Worm (Caenorhabditis elegans) whole organism, young adult: Measurements from ENCODE around the gene F26F12.5.

Experiments used
- B0261.1 ChIP-seq: sonication (generic microtip); optimal IDR thresholded peaks from 2 replicates; lab custom pipeline; 2016; ENCODE audit warnings: mild to moderate bottlenecking, missing genetic modification characterization, moderate library complexity, missing compliant biosample characterization
- B0336.3 ChIP-seq: fragments of 200-800 bp; sonication (Bioruptor generic); IDR thresholded peaks from 2 replicates; pipeline ENCODE4 v1.3.6; 2022; ENCODE audit warnings: missing genetic modification characterization, missing compliant biosample characterization
- C06A6.2 ChIP-seq: fragments of 200-800 bp; sonication (Bioruptor generic); conservative IDR thresholded peaks from 2 replicates; pipeline ENCODE4 v1.3.6; 2022; ENCODE audit warnings: missing genetic modification characterization, missing compliant biosample characterization
- F22D6.2 ChIP-seq: sonication (generic microtip); optimal IDR thresholded peaks from 2 replicates; lab custom pipeline; 2016; ENCODE audit warnings: mild to moderate bottlenecking, missing genetic modification characterization, missing compliant biosample characterization
- F49E8.2 ChIP-seq: sonication (generic microtip); optimal IDR thresholded peaks from 3 replicates; lab custom pipeline; 2017; ENCODE audit warnings: missing genetic modification characterization, mild to moderate bottlenecking, missing compliant biosample characterization, antibody characterized with exemption, moderate library complexity; ENCODE audit not compliant: insufficient read depth
- F52B5.7 ChIP-seq: sonication (generic microtip); optimal IDR thresholded peaks from 2 replicates; lab custom pipeline; 2016; ENCODE audit warnings: mild to moderate bottlenecking, missing genetic modification characterization, missing compliant biosample characterization
- K11D2.4 ChIP-seq: fragments of 200-800 bp; sonication (Bioruptor generic); IDR thresholded peaks from 2 replicates; pipeline ENCODE4 v1.3.6; 2022; ENCODE audit warnings: missing genetic modification reagents, missing genetic modification characterization, missing compliant biosample characterization
- K12H6.12 ChIP-seq: fragments of 200-800 bp; sonication (Bioruptor generic); optimal IDR thresholded peaks from 2 replicates; lab custom pipeline; 2018; ENCODE audit warnings: mild to moderate bottlenecking, missing genetic modification characterization, missing compliant biosample characterization
- T07F8.4 ChIP-seq: sonication (generic microtip); optimal IDR thresholded peaks from 2 replicates; lab custom pipeline; 2016; ENCODE audit warnings: mild to moderate bottlenecking, missing genetic modification characterization, moderate library complexity, missing compliant biosample characterization
- Y56A3A.18 ChIP-seq: fragments of 200-800 bp; sonication (Bioruptor generic); IDR thresholded peaks from 2 replicates; pipeline ENCODE4 v1.3.6; 2022; ENCODE audit warnings: missing genetic modification reagents, missing genetic modification characterization, missing compliant biosample characterization
- Y67H2A.10 ChIP-seq: fragments of 200-800 bp; sonication (Bioruptor generic); conservative IDR thresholded peaks from 2 replicates; pipeline ENCODE4 v1.3.6; 2022; ENCODE audit warnings: missing genetic modification reagents, missing genetic modification characterization, missing compliant biosample characterization
- akir-1 ChIP-seq: fragments of 200-800 bp; sonication (Bioruptor generic); optimal IDR thresholded peaks from 2 replicates; lab custom pipeline; 2018; ENCODE audit warnings: mild to moderate bottlenecking, missing genetic modification characterization, moderate library complexity, missing compliant biosample characterization
- aptf-2 ChIP-seq: fragments of 200-800 bp; sonication (Bioruptor generic); conservative IDR thresholded peaks from 2 replicates; pipeline ENCODE4 v1.3.6; 2022; ENCODE audit warnings: missing genetic modification reagents, missing genetic modification characterization, missing compliant biosample characterization
- aptf-3 ChIP-seq: fragments of 200-800 bp; sonication (Bioruptor generic); IDR thresholded peaks from 2 replicates; pipeline ENCODE4 v1.3.6; 2022; ENCODE audit warnings: missing genetic modification characterization, missing compliant biosample characterization
- atf-7 ChIP-seq: sonication (generic microtip); optimal IDR thresholded peaks from 2 replicates; lab custom pipeline; 2017; ENCODE audit warnings: mild to moderate bottlenecking, missing genetic modification characterization, missing compliant biosample characterization
- ccch-3 ChIP-seq: fragments of 200-800 bp; sonication (Bioruptor generic); optimal IDR thresholded peaks from 2 replicates; lab custom pipeline; 2018; ENCODE audit warnings: mild to moderate bottlenecking, missing genetic modification characterization, missing compliant biosample characterization
- ceh-27 ChIP-seq: fragments of 200-800 bp; sonication (Bioruptor generic); optimal IDR thresholded peaks from 2 replicates; lab custom pipeline; 2018; ENCODE audit warnings: mild to moderate bottlenecking, missing genetic modification characterization, moderate library complexity, missing compliant biosample characterization
- ceh-58 ChIP-seq: fragments of 200-800 bp; sonication (Bioruptor generic); IDR thresholded peaks from 2 replicates; pipeline ENCODE4 v1.3.6; 2022; ENCODE audit warnings: missing genetic modification characterization, missing compliant biosample characterization
- ceh-91 ChIP-seq: fragments of 200-800 bp; sonication (Bioruptor generic); IDR thresholded peaks from 2 replicates; pipeline ENCODE4 v1.3.6; 2022; ENCODE audit warnings: missing genetic modification reagents, missing genetic modification characterization, missing compliant biosample characterization
- chd-7 ChIP-seq: sonication (generic microtip); optimal IDR thresholded peaks from 2 replicates; lab custom pipeline; 2016; ENCODE audit warnings: mild to moderate bottlenecking, missing genetic modification characterization, moderate library complexity, missing compliant biosample characterization
- die-1 ChIP-seq: sonication (generic microtip); optimal IDR thresholded peaks from 2 replicates; lab custom pipeline; 2016; ENCODE audit warnings: missing genotype, mild to moderate bottlenecking, missing genetic modification characterization, missing compliant biosample characterization
- efl-1 ChIP-seq: fragments of 150-350 bp; optimal IDR thresholded peaks from 2 replicates; lab custom pipeline; 2014; ENCODE audit warnings: missing biosample characterization, missing genetic modification reagents, missing genetic modification characterization
- egl-44 ChIP-seq: fragments of 200-800 bp; sonication (Bioruptor generic); IDR thresholded peaks from 2 replicates; pipeline ENCODE4 v1.3.6; 2022; ENCODE audit warnings: missing genetic modification reagents, missing genetic modification characterization, missing compliant biosample characterization
- ekl-4 ChIP-seq: fragments of 200-800 bp; sonication (Bioruptor generic); IDR thresholded peaks from 2 replicates; pipeline ENCODE4 v1.3.6; 2022; ENCODE audit warnings: missing genetic modification reagents, missing genetic modification characterization, missing compliant biosample characterization
- fkh-3 ChIP-seq: sonication (generic microtip); optimal IDR thresholded peaks from 2 replicates; lab custom pipeline; 2016; ENCODE audit warnings: mild to moderate bottlenecking, missing genetic modification characterization, missing compliant biosample characterization
- gei-17 ChIP-seq: fragments of 200-800 bp; sonication (Bioruptor generic); optimal IDR thresholded peaks from 2 replicates; lab custom pipeline; 2018; ENCODE audit warnings: mild to moderate bottlenecking, missing genetic modification characterization, missing compliant biosample characterization
- him-1 ChIP-seq: sonication (generic microtip); optimal IDR thresholded peaks from 2 replicates; lab custom pipeline; 2016; ENCODE audit warnings: missing genotype, missing genetic modification reagents, missing genetic modification characterization, missing compliant biosample characterization
- hmg-1.2 ChIP-seq: fragments of 200-800 bp; sonication (Bioruptor generic); IDR thresholded peaks from 2 replicates; pipeline ENCODE4 v1.3.6; 2022; ENCODE audit warnings: missing genetic modification reagents, missing genetic modification characterization, missing compliant biosample characterization
- hmg-20 ChIP-seq: fragments of 200-800 bp; sonication (Bioruptor generic); IDR thresholded peaks from 2 replicates; pipeline ENCODE4 v1.3.6; 2022; ENCODE audit warnings: missing genetic modification reagents, missing genetic modification characterization, missing compliant biosample characterization
- lin-26 ChIP-seq: fragments of 200-800 bp; sonication (Bioruptor generic); IDR thresholded peaks from 2 replicates; pipeline ENCODE4 v1.3.6; 2022; ENCODE audit warnings: missing genetic modification reagents, missing genetic modification characterization, missing compliant biosample characterization
- lin-35 ChIP-seq, 3 experiments: fragments of 150-350 bp in 2 of 3; sonication (generic microtip) in 1 of 3; optimal IDR thresholded peaks; 2 replicates each; lab custom pipeline; 2014 to 2018; ENCODE audit warnings: missing biosample characterization in 3 of 3, missing genetic modification characterization in 3 of 3, missing genetic modification reagents in 3 of 3
- lsl-1 ChIP-seq: fragments of 200-800 bp; sonication (Bioruptor generic); optimal IDR thresholded peaks from 2 replicates; lab custom pipeline; 2018; ENCODE audit warnings: mild to moderate bottlenecking, missing genetic modification characterization, moderate library complexity, missing compliant biosample characterization
- lsy-27 ChIP-seq: sonication (generic microtip); optimal IDR thresholded peaks from 2 replicates; lab custom pipeline; 2017; ENCODE audit warnings: missing genetic modification characterization, mild to moderate bottlenecking, missing compliant biosample characterization, antibody characterized with exemption, missing genotype, borderline replicate concordance; ENCODE audit not compliant: insufficient read depth
- madf-3 ChIP-seq: fragments of 200-800 bp; sonication (Bioruptor generic); IDR thresholded peaks from 2 replicates; pipeline ENCODE4 v1.3.6; 2022; ENCODE audit warnings: missing genetic modification reagents, missing genetic modification characterization, missing compliant biosample characterization
- madf-6 ChIP-seq: fragments of 200-800 bp; sonication (Bioruptor generic); IDR thresholded peaks from 2 replicates; pipeline ENCODE4 v1.3.6; 2022; ENCODE audit warnings: missing genetic modification reagents, missing genetic modification characterization, missing compliant biosample characterization
- madf-8 ChIP-seq: fragments of 200-800 bp; sonication (Bioruptor generic); conservative IDR thresholded peaks from 2 replicates; pipeline ENCODE4 v1.3.6; 2022; ENCODE audit warnings: missing genetic modification reagents, missing genetic modification characterization, missing compliant biosample characterization
- mel-28 ChIP-seq: sonication (generic microtip); optimal IDR thresholded peaks from 2 replicates; lab custom pipeline; 2016; ENCODE audit warnings: borderline replicate concordance, mild to moderate bottlenecking, missing genetic modification characterization, missing compliant biosample characterization
- mes-4 ChIP-seq: sonication (generic microtip); optimal IDR thresholded peaks from 2 replicates; lab custom pipeline; 2016; ENCODE audit warnings: missing genotype, missing genetic modification characterization, missing compliant biosample characterization
- nfya-1 ChIP-seq: sonication (generic microtip); optimal IDR thresholded peaks from 2 replicates; lab custom pipeline; 2017; ENCODE audit warnings: antibody characterized with exemption, missing compliant biosample characterization, missing genetic modification characterization, borderline replicate concordance; ENCODE audit not compliant: insufficient read depth
- nfyb-1 ChIP-seq: fragments of 200-800 bp; sonication (Bioruptor generic); IDR thresholded peaks from 2 replicates; pipeline ENCODE4 v1.3.6; 2022; ENCODE audit warnings: missing genetic modification reagents, missing genetic modification characterization, missing compliant biosample characterization
- rec-8 ChIP-seq, 2 experiments: sonication (generic microtip); optimal IDR thresholded peaks; 2 replicates each; lab custom pipeline; 2016; ENCODE audit warnings: mild to moderate bottlenecking in 2 of 2, missing genetic modification characterization in 2 of 2, missing genetic modification reagents in 2 of 2, missing genotype in 2 of 2, missing biosample characterization in 1 of 2, missing compliant biosample characterization in 1 of 2, moderate library complexity in 1 of 2
- rpc-1 ChIP-seq, 2 experiments: fragments of 150-350 bp in 1 of 2; sonication (generic microtip) in 1 of 2; optimal IDR thresholded peaks; 2 replicates each; lab custom pipeline; 2014 to 2018; ENCODE audit warnings: missing biosample characterization in 1 of 2, missing genetic modification characterization in 1 of 2, missing genetic modification reagents in 1 of 2, missing genotype in 1 of 2
- sdz-38 ChIP-seq: sonication (generic microtip); optimal IDR thresholded peaks from 2 replicates; lab custom pipeline; 2016; ENCODE audit warnings: missing genotype, missing genetic modification characterization, missing compliant biosample characterization
- sea-2 ChIP-seq: fragments of 200-800 bp; sonication (Bioruptor generic); IDR thresholded peaks from 2 replicates; pipeline ENCODE4 v1.3.6; 2022; ENCODE audit warnings: missing genetic modification characterization, missing compliant biosample characterization
- sptf-2 ChIP-seq: fragments of 200-800 bp; sonication (Bioruptor generic); optimal IDR thresholded peaks from 2 replicates; lab custom pipeline; 2018; ENCODE audit warnings: mild to moderate bottlenecking, missing genetic modification characterization, missing compliant biosample characterization
- tbp1 ChIP-seq: fragments of 200-800 bp; sonication (Bioruptor generic); optimal IDR thresholded peaks from 2 replicates; lab custom pipeline; 2018; ENCODE audit warnings: mild to moderate bottlenecking, missing genetic modification characterization, missing compliant biosample characterization
- ztf-26 ChIP-seq: sonication (generic microtip); optimal IDR thresholded peaks from 2 replicates; lab custom pipeline; 2017; ENCODE audit warnings: missing genetic modification characterization, missing compliant biosample characterization
- ztf-28 ChIP-seq: fragments of 200-800 bp; sonication (Bioruptor generic); IDR thresholded peaks from 2 replicates; pipeline ENCODE4 v1.3.6; 2022; ENCODE audit warnings: missing genetic modification reagents, missing genetic modification characterization, missing compliant biosample characterization

F26F12.5 gene

ce11 chrV:5844349-5844760 lies 20.6 kb downstream of the F26F12.5 start (continued):
- TF ChIP-seq madf-8 (no peak), ceh-27 (GFP tag; lab: Kevin White, UChicago) (peak; percentile 58), F49E8.2 (tag; lab: Kevin White, UChicago) (no peak), mes-4 (tag; lab: Kevin White, UChicago) (no peak), C06A6.2 (GFP tag; lab: Robert Waterston, UW) (peak; percentile 56), rec-8 (tag; optimal IDR thresholded peaks at IDR 0.05; lab: Kevin White, UChicago) (no peak), K12H6.12 (peak; percentile 17), lsl-1 (no peak), nfya-1 (no peak), atf-7 (peak; percentile 64), hmg-20 (no peak), Y67H2A.10 (GFP tag; lab: Robert Waterston, UW) (peak; percentile 63), hmg-1.2 (GFP tag; lab: Robert Waterston, UW) (peak; percentile 20; the same call in 1 of the 2 replicates), nfyb-1 (GFP tag; lab: Robert Waterston, UW) (peak; percentile 70), rpc-1 (optimal IDR thresholded peaks at IDR 0.05; lab: Kevin White, UChicago) (no peak), rpc-1 (tag; optimal IDR thresholded peaks at IDR 0.05; lab: Kevin White, UChicago) (no peak), efl-1 (GFP tag; lab: Kevin White, UChicago) (no peak), sdz-38 (tag; lab: Kevin White, UChicago) (no peak), mel-28 (tag; lab: Kevin White, UChicago) (no peak), B0336.3 (GFP tag; lab: Robert Waterston, UW) (no peak), akir-1 (GFP tag; lab: Kevin White, UChicago) (no peak), chd-7 (tag; lab: Kevin White, UChicago) (peak; percentile 51), ceh-91 (GFP tag; lab: Robert Waterston, UW) (no peak), ekl-4 (peak; percentile 44; the same call in 1 of the 2 replicates), sptf-2 (GFP tag; lab: Kevin White, UChicago) (no peak), ceh-58 (GFP tag; lab: Robert Waterston, UW) (no peak), sea-2 (0 out of 2 replicates have a peak, but pooled peaks have one; percentile 38), gei-17 (GFP tag; lab: Kevin White, UChicago) (no peak), lsy-27 (no peak), lin-35 (GFP tag; optimal IDR thresholded peaks at IDR 0.05; lab: Kevin White, UChicago) (no peak), Y56A3A.18 (GFP tag; lab: Robert Waterston, UW) (no peak), tbp1 (peak; percentile 56), F22D6.2 (peak; percentile 68), egl-44 (peak; percentile 79), him-1 (no peak), madf-6 (GFP tag; lab: Robert Waterston, UW) (no peak), aptf-3 (no peak), K11D2.4 (GFP tag; lab: Robert Waterston, UW) (peak; percentile 82), lin-26 (peak; percentile 52; the same call in 1 of the 2 replicates), T07F8.4 (tag; lab: Kevin White, UChicago) (no peak), B0261.1 (tag; lab: Kevin White, UChicago) (no peak), madf-3 (0 out of 2 replicates have a peak, but pooled peaks have one; percentile 10), aptf-2 (GFP tag; lab: Robert Waterston, UW) (no peak), fkh-3 (no peak), ccch-3 (GFP tag; lab: Kevin White, UChicago) (no peak), F52B5.7 (tag; lab: Kevin White, UChicago) (no peak), die-1 (tag; lab: Kevin White, UChicago) (peak; percentile 25), ztf-28 (no peak), ztf-26 (tag; lab: Kevin White, UChicago) (peak; percentile 42)
